Worm (Caenorhabditis elegans) whole organism, L2 larva: ENCODE measurements around the gene fbxa-120.

ENCODE experiments used
- C34F6.9 ChIP-seq: fragments of 150-350 bp; optimal IDR thresholded peaks from 2 replicates; lab custom pipeline; 2014; ENCODE audit warnings: missing biosample characterization, missing genetic modification characterization
- R02D3.7 ChIP-seq: fragments of 150-350 bp; optimal IDR thresholded peaks from 2 replicates; lab custom pipeline; 2014; ENCODE audit warnings: missing biosample characterization, missing genetic modification characterization
- ZK546.5 ChIP-seq: sonication (generic microtip); optimal IDR thresholded peaks from 2 replicates; lab custom pipeline; 2017; ENCODE audit warnings: missing biosample characterization, missing genetic modification characterization
- ama-1 ChIP-seq: fragments of 150-350 bp; optimal IDR thresholded peaks from 2 replicates; lab custom pipeline; 2018; ENCODE audit warnings: inconsistent platforms
- fos-1 ChIP-seq: fragments of 150-350 bp; optimal IDR thresholded peaks from 2 replicates; lab custom pipeline; 2014; ENCODE audit warnings: missing biosample characterization, missing genetic modification characterization
- lin-13 ChIP-seq: fragments of 150-350 bp; optimal IDR thresholded peaks from 2 replicates; lab custom pipeline; 2014; ENCODE audit warnings: missing biosample characterization, missing genetic modification reagents, missing genetic modification characterization
- mdl-1 ChIP-seq, 2 experiments: fragments of 150-350 bp in 1 of 2; sonication (generic microtip) in 1 of 2; optimal IDR thresholded peaks; 2 replicates each; lab custom pipeline; 2017; ENCODE audit warnings: missing biosample characterization in 2 of 2, missing genetic modification characterization in 2 of 2
- nhr-12 ChIP-seq: fragments of 150-350 bp; optimal IDR thresholded peaks from 2 replicates; lab custom pipeline; 2014; ENCODE audit warnings: missing biosample characterization, missing genetic modification characterization
- nhr-25 ChIP-seq: fragments of 150-350 bp; sonication (generic microtip); optimal IDR thresholded peaks from 3 replicates; lab custom pipeline; 2014; ENCODE audit warnings: missing biosample characterization, missing genetic modification characterization
- unc-39 ChIP-seq: fragments of 150-350 bp; optimal IDR thresholded peaks from 2 replicates; lab custom pipeline; 2014; ENCODE audit warnings: missing biosample characterization, missing genetic modification characterization
- unc-62 ChIP-seq: fragments of 150-350 bp; optimal IDR thresholded peaks from 2 replicates; lab custom pipeline; 2014; ENCODE audit warnings: missing biosample characterization, missing genetic modification reagents, missing genetic modification characterization

- no peak for TF ChIP-seq ama-1
- peak; percentile 93 for TF ChIP-seq fos-1 (tag; lab: Kevin White, UChicago)
- TF ChIP-seq nhr-12 (tag; lab: Kevin White, UChicago), result no peak
- TF ChIP-seq nhr-25 (tag; lab: Kevin White, UChicago), result no peak
- no peak for TF ChIP-seq R02D3.7 (tag; lab: Kevin White, UChicago)
- TF ChIP-seq mdl-1 (tag; optimal IDR thresholded peaks at IDR 0.05; lab: Kevin White, UChicago), result no peak
- no peak for TF ChIP-seq ZK546.5 (tag; lab: Kevin White, UChicago)
- TF ChIP-seq unc-39 (tag; lab: Kevin White, UChicago), result no peak
- TF ChIP-seq lin-13, result no peak
- no peak for TF ChIP-seq C34F6.9 (tag; lab: Kevin White, UChicago)
- no peak for TF ChIP-seq unc-62 (GFP tag; lab: Kevin White, UChicago)
Measured at ce11 chrX:17256769-17257168, 45.8 kb upstream of the fbxa-120 start, which contains the start of gene Y40C7B.4.
